Worm (Caenorhabditis elegans) whole organism, L4 larva: Measurements from ENCODE around the gene AH6.17.

ENCODE experiments used
- R02D3.7 ChIP-seq: fragments of 150-350 bp; sonication (generic microtip); optimal IDR thresholded peaks from 3 replicates; lab custom pipeline; 2014; ENCODE audit warnings: missing biosample characterization, missing genetic modification characterization
- T20F7.1 ChIP-seq: fragments of 200-800 bp; sonication (Bioruptor generic); optimal IDR thresholded peaks from 2 replicates; lab custom pipeline; 2018; ENCODE audit warnings: mild to moderate bottlenecking, missing genetic modification characterization, missing compliant biosample characterization
- Y105C5A.15 ChIP-seq: fragments of 200-800 bp; sonication (Bioruptor generic); IDR thresholded peaks from 2 replicates; pipeline ENCODE4 v1.3.6; 2022; ENCODE audit warnings: missing genetic modification characterization, missing compliant biosample characterization
- Y5F2A.4 ChIP-seq: fragments of 200-800 bp; sonication (Bioruptor generic); optimal IDR thresholded peaks from 2 replicates; lab custom pipeline; 2018; ENCODE audit warnings: mild to moderate bottlenecking, missing genetic modification characterization, missing compliant biosample characterization
- aha-1 ChIP-seq: fragments of 150-350 bp; peaks from one replicate; lab custom pipeline; 2014; ENCODE audit warnings: missing biosample characterization, missing genetic modification characterization
- attf-4 ChIP-seq: sonication (generic microtip); optimal IDR thresholded peaks from 3 replicates; lab custom pipeline; 2017; ENCODE audit warnings: missing biosample characterization, missing genetic modification characterization
- ceh-20 ChIP-seq: fragments of 200-800 bp; sonication (Bioruptor generic); IDR thresholded peaks from 2 replicates; pipeline ENCODE4 v1.3.6; 2022; ENCODE audit warnings: missing genetic modification reagents, missing genetic modification characterization, missing compliant biosample characterization
- ceh-44 ChIP-seq: fragments of 200-800 bp; sonication (Bioruptor generic); IDR thresholded peaks from 2 replicates; pipeline ENCODE4 v1.3.6; 2022; ENCODE audit warnings: missing genetic modification reagents, missing genetic modification characterization, missing compliant biosample characterization
- ces-1 ChIP-seq: fragments of 150-350 bp; sonication (generic microtip); optimal IDR thresholded peaks from 4 replicates; lab custom pipeline; 2014; ENCODE audit warnings: missing biosample characterization, missing genetic modification reagents, missing genetic modification characterization
- ctbp-1 ChIP-seq: fragments of 200-800 bp; sonication (Bioruptor generic); IDR thresholded peaks from 2 replicates; pipeline ENCODE4 v1.3.6; 2022; ENCODE audit warnings: missing genetic modification reagents, missing genetic modification characterization, missing compliant biosample characterization
- daf-12 ChIP-seq: fragments of 150-350 bp; optimal IDR thresholded peaks from 2 replicates; lab custom pipeline; 2014; ENCODE audit warnings: missing biosample characterization, missing genetic modification reagents, missing genetic modification characterization
- daf-19 ChIP-seq: fragments of 200-800 bp; sonication (Bioruptor generic); conservative IDR thresholded peaks from 2 replicates; pipeline ENCODE4 v1.3.6; 2022; ENCODE audit warnings: missing genetic modification characterization, missing compliant biosample characterization
- dmd-6 ChIP-seq: fragments of 200-800 bp; sonication (Bioruptor generic); IDR thresholded peaks from 2 replicates; pipeline ENCODE4 v1.3.6; 2022; ENCODE audit warnings: missing genetic modification reagents, missing genetic modification characterization, missing compliant biosample characterization
- dpl-1 ChIP-seq: fragments of 150-350 bp; optimal IDR thresholded peaks from 2 replicates; lab custom pipeline; 2014; ENCODE audit warnings: missing biosample characterization, missing genetic modification reagents, missing genetic modification characterization
- duxl-1 ChIP-seq: sonication (generic microtip); optimal IDR thresholded peaks from 2 replicates; lab custom pipeline; 2016; ENCODE audit warnings: mild to moderate bottlenecking, missing genetic modification characterization, moderate library complexity, missing compliant biosample characterization; ENCODE audit not compliant: poor library complexity
- dve-1 ChIP-seq: sonication (generic microtip); optimal IDR thresholded peaks from 2 replicates; lab custom pipeline; 2017; ENCODE audit warnings: antibody characterized with exemption, mild to moderate bottlenecking, missing genetic modification characterization, missing compliant biosample characterization; ENCODE audit not compliant: insufficient read depth
- gei-8 ChIP-seq: fragments of 200-800 bp; sonication (Bioruptor generic); optimal IDR thresholded peaks from 2 replicates; lab custom pipeline; 2018; ENCODE audit warnings: mild to moderate bottlenecking, missing genetic modification characterization, missing compliant biosample characterization
- hif-1 ChIP-seq, 2 experiments: sonication (generic microtip); optimal IDR thresholded peaks; 2 replicates each; lab custom pipeline; 2016 to 2017; ENCODE audit warnings: missing compliant biosample characterization in 2 of 2, missing genetic modification characterization in 2 of 2, missing genetic modification reagents in 2 of 2, missing genotype in 2 of 2, mild to moderate bottlenecking in 1 of 2
- hlh-11 ChIP-seq: fragments of 200-800 bp; sonication (Bioruptor generic); optimal IDR thresholded peaks from 2 replicates; lab custom pipeline; 2018; ENCODE audit warnings: mild to moderate bottlenecking, missing genetic modification characterization, missing compliant biosample characterization
- hlh-30 ChIP-seq: sonication (generic microtip); optimal IDR thresholded peaks from 2 replicates; lab custom pipeline; 2017; ENCODE audit warnings: antibody characterized with exemption, mild to moderate bottlenecking, missing genetic modification characterization, missing compliant biosample characterization; ENCODE audit not compliant: insufficient read depth
- lim-7 ChIP-seq: fragments of 200-800 bp; sonication (Bioruptor generic); IDR thresholded peaks from 2 replicates; pipeline ENCODE4 v1.3.6; 2022; ENCODE audit warnings: missing genetic modification characterization, missing compliant biosample characterization
- lin-1 ChIP-seq: fragments of 200-800 bp; sonication (Bioruptor generic); IDR thresholded peaks from 2 replicates; pipeline ENCODE4 v1.3.6; 2022; ENCODE audit warnings: missing genetic modification reagents, missing genetic modification characterization, missing compliant biosample characterization
- lin-13 ChIP-seq: fragments of 150-350 bp; optimal IDR thresholded peaks from 2 replicates; lab custom pipeline; 2014; ENCODE audit warnings: missing biosample characterization, missing genetic modification reagents, missing genetic modification characterization
- lsy-2 ChIP-seq, 2 experiments: fragments of 150-350 bp in 1 of 2; sonication (generic microtip) in 1 of 2; optimal IDR thresholded peaks; 2 replicates each; lab custom pipeline; 2014 to 2017; ENCODE audit warnings: missing biosample characterization in 2 of 2, missing genetic modification characterization in 2 of 2
- madf-5 ChIP-seq, 2 experiments: fragments of 200-800 bp; sonication (Bioruptor generic); IDR thresholded peaks; 2 replicates each; pipeline ENCODE4 v1.3.6; 2022; ENCODE audit warnings: missing compliant biosample characterization in 2 of 2, missing genetic modification characterization in 2 of 2
- madf-9 ChIP-seq: fragments of 200-800 bp; sonication (Bioruptor generic); conservative IDR thresholded peaks from 2 replicates; pipeline ENCODE4 v1.3.6; 2022; ENCODE audit warnings: missing genetic modification reagents, missing genetic modification characterization, missing compliant biosample characterization
- mdl-1 ChIP-seq, 2 experiments: fragments of 150-350 bp in 1 of 2; sonication (generic microtip) in 1 of 2; optimal IDR thresholded peaks; 2 replicates each; lab custom pipeline; 2014 to 2017; ENCODE audit warnings: missing biosample characterization in 2 of 2, missing genetic modification characterization in 2 of 2
- mdt-29 ChIP-seq: fragments of 200-800 bp; sonication (Bioruptor generic); IDR thresholded peaks from 2 replicates; pipeline ENCODE4 v1.3.6; 2022; ENCODE audit warnings: missing genetic modification reagents, missing genetic modification characterization, missing compliant biosample characterization
- mep-1 ChIP-seq: fragments of 150-350 bp; sonication (generic microtip); optimal IDR thresholded peaks from 3 replicates; lab custom pipeline; 2014; ENCODE audit warnings: missing biosample characterization, missing genetic modification characterization
- mxl-2 ChIP-seq: fragments of 200-800 bp; sonication (Bioruptor generic); conservative IDR thresholded peaks from 2 replicates; pipeline ENCODE4 v1.3.6; 2022; ENCODE audit warnings: missing genetic modification reagents, missing genetic modification characterization, missing compliant biosample characterization
- mxl-3 ChIP-seq: fragments of 200-800 bp; sonication (Bioruptor generic); optimal IDR thresholded peaks from 2 replicates; lab custom pipeline; 2018; ENCODE audit warnings: mild to moderate bottlenecking, missing genetic modification characterization, missing compliant biosample characterization
- nhr-10 ChIP-seq: fragments of 150-350 bp; optimal IDR thresholded peaks from 2 replicates; lab custom pipeline; 2014; ENCODE audit warnings: missing biosample characterization, missing genetic modification characterization
- nhr-102 ChIP-seq: sonication (generic microtip); optimal IDR thresholded peaks from 2 replicates; lab custom pipeline; 2016; ENCODE audit warnings: mild to moderate bottlenecking, missing genetic modification characterization, moderate library complexity, missing compliant biosample characterization
- nhr-28 ChIP-seq: fragments of 150-350 bp; optimal IDR thresholded peaks from 2 replicates; lab custom pipeline; 2014; ENCODE audit warnings: missing biosample characterization, missing genetic modification characterization
- nhr-42 ChIP-seq: fragments of 200-800 bp; sonication (Bioruptor generic); IDR thresholded peaks from 2 replicates; pipeline ENCODE4 v1.3.6; 2022; ENCODE audit warnings: missing genetic modification characterization, missing compliant biosample characterization
- nhr-48 ChIP-seq: sonication (generic microtip); optimal IDR thresholded peaks from 2 replicates; lab custom pipeline; 2016; ENCODE audit warnings: mild to moderate bottlenecking, missing genetic modification characterization, missing compliant biosample characterization
- nhr-77 ChIP-seq: fragments of 150-350 bp; optimal IDR thresholded peaks from 2 replicates; lab custom pipeline; 2014; ENCODE audit warnings: missing biosample characterization, missing genetic modification characterization
- pha-4 ChIP-seq, 2 experiments: fragments of 150-350 bp in 1 of 2; fragments of 200-800 bp in 1 of 2; sonication (Bioruptor generic) in 1 of 2; IDR thresholded peaks in 1 of 2; optimal IDR thresholded peaks in 1 of 2; 2 replicates each; pipeline versions ENCODE4 v1.3.6 to Lab custom; 2014 to 2022; ENCODE audit warnings: missing genetic modification characterization in 2 of 2, missing genetic modification reagents in 2 of 2, missing biosample characterization in 1 of 2, missing compliant biosample characterization in 1 of 2
- set-16 ChIP-seq: fragments of 200-800 bp; sonication (Bioruptor generic); IDR thresholded peaks from 2 replicates; pipeline ENCODE4 v1.3.6; 2022; ENCODE audit warnings: missing genetic modification reagents, missing genetic modification characterization, missing compliant biosample characterization
- skn-1 ChIP-seq: fragments of 150-350 bp; optimal IDR thresholded peaks from 2 replicates; lab custom pipeline; 2014; ENCODE audit warnings: missing biosample characterization, missing genetic modification characterization
- spr-1 ChIP-seq: sonication (generic microtip); optimal IDR thresholded peaks from 2 replicates; lab custom pipeline; 2016; ENCODE audit warnings: mild to moderate bottlenecking, missing genetic modification characterization, missing compliant biosample characterization
- tra-1 ChIP-seq: fragments of 200-800 bp; sonication (Bioruptor generic); IDR thresholded peaks from 2 replicates; pipeline ENCODE4 v1.3.6; 2022; ENCODE audit warnings: missing genetic modification reagents, missing genetic modification characterization, missing compliant biosample characterization
- unc-62 ChIP-seq, 3 experiments: fragments of 150-350 bp in 1 of 3; sonication (generic microtip); optimal IDR thresholded peaks in 2 of 3; peaks in 1 of 3; 1 replicate in 1 of 3; 2 replicates in 2 of 3; lab custom pipeline; 2014 to 2017; ENCODE audit warnings: missing biosample characterization in 3 of 3, missing genetic modification characterization in 3 of 3, missing genetic modification reagents in 3 of 3, missing genotype in 1 of 3
- zfp-2 ChIP-seq: sonication (generic microtip); optimal IDR thresholded peaks from 2 replicates; lab custom pipeline; 2016; ENCODE audit warnings: mild to moderate bottlenecking, missing genetic modification characterization, missing compliant biosample characterization
- zip-2 ChIP-seq: fragments of 150-350 bp; optimal IDR thresholded peaks from 2 replicates; lab custom pipeline; 2014; ENCODE audit warnings: missing biosample characterization, missing genetic modification characterization

AH6.17 gene

ce11 chrII:9491045-9491444 is 31.9 kb upstream of the AH6.17 start (continued):
- no peak for TF ChIP-seq Y105C5A.15 (GFP tag; lab: Robert Waterston, UW)
- TF ChIP-seq T20F7.1 (GFP tag; lab: Kevin White, UChicago), result no peak
- no peak for TF ChIP-seq nhr-102
- no peak for TF ChIP-seq mdt-29 (GFP tag; lab: Robert Waterston, UW)
- no peak for TF ChIP-seq mxl-3 (GFP tag; lab: Kevin White, UChicago)
- TF ChIP-seq madf-9 (GFP tag; lab: Robert Waterston, UW), result no peak
- TF ChIP-seq hif-1 (tag; optimal IDR thresholded peaks at IDR 0.05; lab: Kevin White, UChicago), result no peak
- TF ChIP-seq duxl-1 (tag; lab: Kevin White, UChicago), result no peak
- TF ChIP-seq zip-2 (tag; lab: Kevin White, UChicago), result no peak
- TF ChIP-seq mxl-2 (GFP tag; lab: Robert Waterston, UW), result no peak
- no peak for TF ChIP-seq dpl-1

DNA sequence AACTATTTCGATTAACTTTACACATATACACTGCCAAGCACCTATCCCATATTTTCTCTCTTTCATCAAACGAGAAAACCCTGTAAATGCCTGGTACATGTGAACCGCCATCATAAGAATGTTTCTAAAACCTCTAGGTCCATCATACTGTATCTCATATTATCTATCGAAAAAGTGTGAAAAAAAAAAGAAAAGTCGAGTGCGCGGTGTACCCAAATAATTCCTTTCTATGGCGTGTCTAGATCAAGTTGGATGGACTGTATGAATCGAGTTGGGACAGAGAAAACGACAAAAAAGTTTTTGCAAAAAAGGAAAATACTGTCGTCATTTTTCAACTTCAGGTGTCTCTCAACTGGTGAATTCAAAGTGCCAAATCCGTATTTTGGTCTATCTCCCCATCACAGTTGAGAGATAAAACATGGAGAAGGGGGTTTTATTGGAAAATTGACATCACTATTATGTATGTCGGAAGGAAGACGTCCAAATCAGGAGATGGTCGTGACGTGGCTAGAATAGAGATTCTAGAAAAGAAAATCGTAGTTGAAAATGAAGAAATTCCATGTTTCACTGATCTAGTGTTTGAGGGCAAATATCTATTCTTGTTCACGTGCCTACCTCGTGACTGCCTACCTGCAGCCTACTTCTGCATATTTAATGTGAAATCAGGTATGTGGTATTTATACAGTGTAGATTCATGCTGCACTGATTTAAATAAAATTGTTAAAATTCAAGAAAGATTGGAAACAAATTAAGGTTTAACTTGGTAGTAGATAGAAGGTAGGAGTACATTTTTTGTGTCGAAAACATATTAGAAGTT is 29.5 kb upstream of the AH6.17 start:
- no peak for TF ChIP-seq Y5F2A.4 (GFP tag; lab: Kevin White, UChicago)
- TF ChIP-seq nhr-28 (tag; lab: Kevin White, UChicago), result peak; percentile 31
- TF ChIP-seq zfp-2 (tag; lab: Kevin White, UChicago), result no peak
- TF ChIP-seq R02D3.7, result no peak
- TF ChIP-seq attf-4, result no peak
- TF ChIP-seq unc-62 (GFP tag; optimal IDR thresholded peaks at IDR 0.05 in 1 of 2; lab: Kevin White, UChicago), result peak in 1 of 2 experiments; percentile 59
- no peak for TF ChIP-seq unc-62 (tag; optimal IDR thresholded peaks at IDR 0.05; lab: Kevin White, UChicago)
- no peak for TF ChIP-seq skn-1 (tag; lab: Kevin White, UChicago)
- peak; percentile 5 for TF ChIP-seq gei-8
- TF ChIP-seq lim-7 (GFP tag; lab: Robert Waterston, UW), result no peak
- TF ChIP-seq hlh-11, result peak; percentile 30
- 0 out of 2 replicates have a peak, but pooled peaks have one; percentile 61 for TF ChIP-seq tra-1 (GFP tag; lab: Robert Waterston, UW)
- no peak for TF ChIP-seq pha-4 (GFP tag; IDR thresholded peaks at IDR 0.05; lab: Robert Waterston, UW)
- TF ChIP-seq pha-4 (tag; optimal IDR thresholded peaks at IDR 0.05; lab: Kevin White, UChicago), result no peak
- peak; percentile 93 for TF ChIP-seq aha-1
- TF ChIP-seq nhr-102, result no peak
- peak in 1 of 2 experiments; percentile 25 for TF ChIP-seq mdl-1 (tag; optimal IDR thresholded peaks at IDR 0.05; lab: Kevin White, UChicago)
- TF ChIP-seq set-16, result no peak
- no peak for TF ChIP-seq nhr-77
- no peak for TF ChIP-seq madf-5 (GFP tag; IDR thresholded peaks at IDR 0.05; lab: Robert Waterston, UW)
- TF ChIP-seq nhr-48, result peak; percentile 97
- TF ChIP-seq dmd-6, result peak; percentile 46
- no peak for TF ChIP-seq lin-13 (GFP tag; lab: Kevin White, UChicago)
- peak; percentile 56 for TF ChIP-seq hlh-30 (tag; lab: Kevin White, UChicago)
- TF ChIP-seq daf-12 (tag; lab: Kevin White, UChicago), result no peak
- no peak for TF ChIP-seq nhr-42 (GFP tag; lab: Robert Waterston, UW)
- TF ChIP-seq daf-19 (GFP tag; lab: Robert Waterston, UW), result no peak
- TF ChIP-seq ceh-44 (GFP tag; lab: Robert Waterston, UW), result no peak

- TF ChIP-seq mep-1 (tag; lab: Kevin White, UChicago) (peak; percentile 25), ces-1 (no peak), dve-1 (tag; lab: Kevin White, UChicago) (no peak), spr-1 (tag; lab: Kevin White, UChicago) (no peak), nhr-28 (tag; lab: Kevin White, UChicago) (no peak), lsy-2 (tag; optimal IDR thresholded peaks at IDR 0.05; lab: Kevin White, UChicago) (peak in 1 of 2 experiments; percentile 14), lin-1 (GFP tag; lab: Robert Waterston, UW) (no peak), ctbp-1 (GFP tag; lab: Robert Waterston, UW) (peak; percentile 52; the same call in 1 of the 2 replicates), ceh-20 (no peak), nhr-10 (tag; lab: Kevin White, UChicago) (no peak)
Measured at ce11 chrII:9497309-9497708, 25.7 kb upstream of the AH6.17 start.
